Worm (Caenorhabditis elegans) whole organism, L1 larva: Measurements from ENCODE around the gene F26F4.9.
A peak's percentile ranks its signal among the peaks of the same experiment; 100 is the strongest.

ENCODE experiments used
- C04F5.9 ChIP-seq: sonication (generic microtip); optimal IDR thresholded peaks from 2 replicates; lab custom pipeline; 2016; ENCODE audit warnings: missing genetic modification characterization, missing compliant biosample characterization
- aly-2 ChIP-seq: fragments of 150-350 bp; optimal IDR thresholded peaks from 2 replicates; lab custom pipeline; 2014; ENCODE audit warnings: missing biosample characterization, missing genetic modification characterization
- ceh-63 ChIP-seq: fragments of 200-800 bp; sonication (Bioruptor generic); optimal IDR thresholded peaks from 2 replicates; lab custom pipeline; 2018; ENCODE audit warnings: mild to moderate bottlenecking, missing genetic modification characterization, missing compliant biosample characterization
- dsc-1 ChIP-seq: sonication (generic microtip); optimal IDR thresholded peaks from 2 replicates; lab custom pipeline; 2016; ENCODE audit warnings: mild to moderate bottlenecking, missing genetic modification characterization, missing compliant biosample characterization
- efl-1 ChIP-seq, 4 experiments: fragments of 150-350 bp; optimal IDR thresholded peaks in 3 of 4; peaks in 1 of 4; 1 replicate in 1 of 4; 2 replicates in 3 of 4; lab custom pipeline; 2014; ENCODE audit warnings: missing biosample characterization in 2 of 4, missing genetic modification characterization in 2 of 4, missing genetic modification reagents in 2 of 4
- egl-13 ChIP-seq: sonication (generic microtip); optimal IDR thresholded peaks from 2 replicates; lab custom pipeline; 2016; ENCODE audit warnings: missing genotype, missing genetic modification reagents, missing genetic modification characterization, missing compliant biosample characterization
- egl-27 ChIP-seq, 2 experiments: fragments of 150-350 bp in 1 of 2; sonication (generic microtip); optimal IDR thresholded peaks; 3 replicates each; lab custom pipeline; 2017 to 2018; ENCODE audit warnings: missing biosample characterization in 2 of 2, missing genetic modification characterization in 2 of 2, missing genetic modification reagents in 2 of 2
- elt-3 ChIP-seq, 6 experiments: fragments of 150-350 bp in 1 of 6; sonication (generic microtip); optimal IDR thresholded peaks; 2 replicates each; lab custom pipeline; 2017 to 2018; ENCODE audit warnings: missing biosample characterization in 6 of 6, missing genetic modification characterization in 6 of 6, inconsistent platforms in 1 of 6
- fkh-8 ChIP-seq: sonication (generic microtip); optimal IDR thresholded peaks from 2 replicates; lab custom pipeline; 2016; ENCODE audit warnings: mild to moderate bottlenecking, missing genetic modification characterization, missing compliant biosample characterization
- hlh-17 ChIP-seq: fragments of 200-800 bp; sonication (Bioruptor generic); optimal IDR thresholded peaks from 2 replicates; lab custom pipeline; 2018; ENCODE audit warnings: missing genetic modification characterization, mild to moderate bottlenecking, missing compliant biosample characterization, moderate library complexity, borderline replicate concordance
- hlh-4 ChIP-seq: sonication (generic microtip); optimal IDR thresholded peaks from 2 replicates; lab custom pipeline; 2016; ENCODE audit warnings: mild to moderate bottlenecking, missing genetic modification characterization, missing compliant biosample characterization
- isw-1 ChIP-seq: fragments of 200-800 bp; sonication (Bioruptor generic); IDR thresholded peaks from 2 replicates; pipeline ENCODE4 v1.3.6; 2022; ENCODE audit warnings: missing genetic modification characterization, missing compliant biosample characterization
- lin-14 ChIP-seq: fragments of 200-800 bp; sonication (Bioruptor generic); optimal IDR thresholded peaks from 2 replicates; lab custom pipeline; 2018; ENCODE audit warnings: mild to moderate bottlenecking, missing genetic modification characterization, moderate library complexity, missing compliant biosample characterization
- lin-35 ChIP-seq, 2 experiments: fragments of 150-350 bp; optimal IDR thresholded peaks; 2 replicates each; lab custom pipeline; 2014; ENCODE audit warnings: missing biosample characterization in 2 of 2, missing genetic modification characterization in 2 of 2, missing genetic modification reagents in 2 of 2
- lin-39 ChIP-seq: fragments of 150-350 bp; optimal IDR thresholded peaks from 2 replicates; lab custom pipeline; 2014; ENCODE audit warnings: missing biosample characterization, missing genetic modification reagents, missing genetic modification characterization
- lir-3 ChIP-seq: sonication (generic microtip); optimal IDR thresholded peaks from 2 replicates; lab custom pipeline; 2016; ENCODE audit warnings: mild to moderate bottlenecking, missing genetic modification characterization, moderate library complexity, missing compliant biosample characterization; ENCODE audit not compliant: poor library complexity
- mep-1 ChIP-seq: fragments of 150-350 bp; optimal IDR thresholded peaks from 2 replicates; lab custom pipeline; 2014; ENCODE audit warnings: missing biosample characterization, missing genetic modification characterization
- nhr-19 ChIP-seq: fragments of 200-800 bp; sonication (Bioruptor generic); conservative IDR thresholded peaks from 2 replicates; pipeline ENCODE4 v1.3.6; 2022; ENCODE audit warnings: missing genetic modification characterization, missing compliant biosample characterization
- nhr-20 ChIP-seq: sonication (generic microtip); optimal IDR thresholded peaks from 2 replicates; lab custom pipeline; 2016; ENCODE audit warnings: mild to moderate bottlenecking, missing genetic modification characterization, missing compliant biosample characterization
- nhr-28 ChIP-seq: fragments of 150-350 bp; optimal IDR thresholded peaks from 2 replicates; lab custom pipeline; 2014; ENCODE audit warnings: missing biosample characterization, missing genetic modification characterization
- nhr-71 ChIP-seq: sonication (generic microtip); optimal IDR thresholded peaks from 2 replicates; lab custom pipeline; 2016; ENCODE audit warnings: mild to moderate bottlenecking, missing genetic modification characterization, moderate library complexity, missing compliant biosample characterization
- nhr-76 ChIP-seq: sonication (generic microtip); optimal IDR thresholded peaks from 2 replicates; lab custom pipeline; 2017; ENCODE audit warnings: missing biosample characterization, missing genetic modification characterization
- nhr-77 ChIP-seq: fragments of 150-350 bp; optimal IDR thresholded peaks from 2 replicates; lab custom pipeline; 2014; ENCODE audit warnings: missing biosample characterization, missing genetic modification characterization
- nhr-84 ChIP-seq: sonication (generic microtip); optimal IDR thresholded peaks from 2 replicates; lab custom pipeline; 2017; ENCODE audit warnings: missing biosample characterization, missing genetic modification characterization
- pag-3 ChIP-seq: sonication (generic microtip); optimal IDR thresholded peaks from 2 replicates; lab custom pipeline; 2017; ENCODE audit warnings: missing genetic modification characterization, mild to moderate bottlenecking, missing compliant biosample characterization, antibody characterized with exemption, borderline replicate concordance; ENCODE audit not compliant: insufficient read depth
- snu-23 ChIP-seq: sonication (generic microtip); optimal IDR thresholded peaks from 2 replicates; lab custom pipeline; 2016; ENCODE audit warnings: missing genetic modification characterization, missing compliant biosample characterization
- sox-4 ChIP-seq: sonication (generic microtip); optimal IDR thresholded peaks from 2 replicates; lab custom pipeline; 2016; ENCODE audit warnings: missing genetic modification characterization, missing compliant biosample characterization
- sup-37 ChIP-seq: fragments of 200-800 bp; sonication (Bioruptor generic); optimal IDR thresholded peaks from 2 replicates; lab custom pipeline; 2018; ENCODE audit warnings: mild to moderate bottlenecking, missing genetic modification characterization, missing compliant biosample characterization
- swsn-7 ChIP-seq: sonication (generic microtip); optimal IDR thresholded peaks from 2 replicates; lab custom pipeline; 2016; ENCODE audit warnings: missing genetic modification characterization, missing compliant biosample characterization
- tlp-1 ChIP-seq: fragments of 150-350 bp; optimal IDR thresholded peaks from 2 replicates; lab custom pipeline; 2014; ENCODE audit warnings: missing biosample characterization, missing genetic modification characterization
- unc-62 ChIP-seq: fragments of 150-350 bp; optimal IDR thresholded peaks from 2 replicates; lab custom pipeline; 2014; ENCODE audit warnings: missing biosample characterization, missing genetic modification reagents, missing genetic modification characterization
- unc-98 ChIP-seq: fragments of 200-800 bp; sonication (Bioruptor generic); IDR thresholded peaks from 2 replicates; pipeline ENCODE4 v1.3.6; 2022; ENCODE audit warnings: missing genetic modification characterization, missing compliant biosample characterization
- ztf-4 ChIP-seq: fragments of 150-350 bp; optimal IDR thresholded peaks from 2 replicates; lab custom pipeline; 2014; ENCODE audit warnings: missing biosample characterization, missing genetic modification characterization

F26F4.9 gene

DNA sequence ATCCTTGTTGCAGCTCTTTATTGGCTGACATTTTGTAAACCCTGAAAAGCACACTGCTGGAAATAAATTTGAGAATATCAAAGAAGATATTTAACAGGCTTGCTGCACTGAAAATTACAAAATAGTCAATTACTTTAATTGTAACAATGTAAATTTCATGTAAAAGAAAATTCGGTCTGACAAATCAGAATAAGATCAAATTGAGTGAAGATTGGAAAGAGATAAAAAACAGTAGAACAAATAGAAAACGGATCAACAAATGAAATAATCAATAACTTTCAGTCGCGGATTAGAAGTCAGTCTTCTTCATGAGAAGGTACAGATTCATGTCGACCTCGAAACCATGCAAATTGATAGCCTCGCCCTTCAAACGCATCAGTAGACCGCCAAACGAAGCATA, 4.8 kb upstream of the F26F4.9 start, which contains the start of gene rars-1:
TSS of gene rars-1 (minus strand) at position 101 of the 400 bp plus-strand sequence.
- TF ChIP-seq efl-1 (optimal IDR thresholded peaks at IDR 0.05; lab: Kevin White, UChicago): no peak
- peak in 1 of 2 experiments; percentile 52 for TF ChIP-seq efl-1 (GFP tag; optimal IDR thresholded peaks at IDR 0.05 in 1 of 2; lab: Kevin White, UChicago)
- TF ChIP-seq ztf-4 (tag; lab: Kevin White, UChicago): no peak

ce11 chrIII:4913736-4914135, 1.4 kb upstream of the F26F4.9 start:
- TF ChIP-seq fkh-8 (tag; lab: Kevin White, UChicago) (no peak), nhr-28 (tag; lab: Kevin White, UChicago) (no peak), nhr-76 (tag; lab: Kevin White, UChicago) (no peak), nhr-77 (tag; lab: Kevin White, UChicago) (no peak), sox-4 (tag; lab: Kevin White, UChicago) (no peak), aly-2 (no peak)

DNA sequence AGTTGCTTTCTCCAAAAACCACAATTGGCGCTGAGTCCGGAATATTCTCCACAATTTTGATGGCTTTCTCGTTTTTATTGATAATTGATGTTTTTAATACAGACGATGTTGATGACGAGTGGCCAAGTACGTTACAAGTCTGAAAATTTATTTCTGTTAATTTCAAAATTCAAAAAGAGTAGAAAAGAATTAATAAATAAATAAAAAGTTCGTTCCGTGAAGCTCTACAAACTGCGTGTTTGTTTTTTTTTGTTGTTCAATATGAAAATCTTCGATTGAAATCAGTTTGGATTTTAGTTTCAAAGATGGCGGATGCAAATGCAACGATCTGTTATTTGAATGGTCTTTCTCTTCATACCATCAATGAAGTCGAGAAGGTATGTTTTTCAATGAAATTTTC, 1.4 kb downstream of the F26F4.9 start, which contains the start of gene F26F4.2:
TSS of gene F26F4.2 (plus strand) at position 301 of the 400 bp plus-strand sequence.
- no peak for TF ChIP-seq swsn-7
- no peak for TF ChIP-seq hlh-17 (GFP tag; lab: Kevin White, UChicago)
- TF ChIP-seq tlp-1 (tag; lab: Kevin White, UChicago): no peak
- no peak for TF ChIP-seq egl-13 (tag; lab: Kevin White, UChicago)
- no peak for TF ChIP-seq snu-23 (GFP tag; lab: Kevin White, UChicago)
- TF ChIP-seq aly-2: no peak
- no peak for TF ChIP-seq unc-98 (GFP tag; lab: Robert Waterston, UW)
- TF ChIP-seq isw-1 (GFP tag; lab: Robert Waterston, UW): no peak
- TF ChIP-seq lir-3: no peak
- TF ChIP-seq mep-1: no peak
- TF ChIP-seq C04F5.9: no peak
- no peak for TF ChIP-seq unc-62 (GFP tag; lab: Kevin White, UChicago)
- no peak for TF ChIP-seq ceh-63
- no peak for TF ChIP-seq hlh-4 (tag; lab: Kevin White, UChicago)

DNA sequence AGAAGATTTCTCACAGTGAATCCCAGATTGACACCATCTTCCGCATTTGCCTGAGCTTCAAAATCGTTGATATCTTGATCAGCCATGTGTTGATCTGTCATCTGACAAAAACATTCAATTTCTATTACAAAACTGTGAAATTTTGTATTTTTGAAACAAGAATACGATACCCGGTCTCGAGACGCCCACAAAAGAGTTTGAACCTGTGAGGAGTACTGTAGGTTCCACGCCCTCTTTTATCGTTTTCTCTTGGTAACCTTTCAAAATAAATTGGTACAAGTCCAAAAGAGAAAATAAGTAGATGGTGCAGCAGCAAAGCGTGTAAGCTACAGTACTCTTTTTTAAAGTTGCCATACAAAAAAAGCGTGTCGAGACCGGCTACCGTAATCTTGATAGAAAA, 2.4 kb downstream of the F26F4.9 start, which contains the start of gene F26F4.12:
TSS of gene F26F4.12 (minus strand) at position 101 of the 400 bp plus-strand sequence.
- no peak for TF ChIP-seq hlh-17 (GFP tag; lab: Kevin White, UChicago)
- no peak for TF ChIP-seq lin-14 (GFP tag; lab: Kevin White, UChicago)

DNA sequence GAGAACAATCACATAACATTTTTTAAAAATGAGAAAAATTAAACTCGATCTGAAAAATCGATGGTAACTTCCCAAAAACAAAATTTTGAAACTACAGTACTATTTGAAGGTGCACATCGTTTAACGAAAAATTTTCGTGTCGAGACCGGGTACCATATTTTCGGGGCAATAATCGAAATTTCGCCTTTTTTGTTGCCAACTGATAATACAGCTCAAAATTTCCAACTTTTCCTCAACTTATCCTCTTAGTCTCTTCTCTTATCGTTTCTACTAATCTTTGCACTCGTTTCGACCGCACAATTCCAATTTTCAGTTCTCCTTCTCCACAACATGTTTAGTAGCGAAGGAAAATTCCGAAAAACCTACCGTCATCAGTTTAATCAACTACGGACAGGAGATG, 5.4 kb downstream of the F26F4.9 start, which contains the start of gene rom-1:
TSS of gene rom-1 (plus strand) at position 301 of the 400 bp plus-strand sequence.
- TF ChIP-seq aly-2 (no peak), egl-27 (tag; optimal IDR thresholded peaks at IDR 0.05; lab: Kevin White, UChicago) (no peak), egl-13 (tag; lab: Kevin White, UChicago) (no peak), nhr-77 (tag; lab: Kevin White, UChicago) (no peak), nhr-71 (no peak), nhr-84 (tag; lab: Kevin White, UChicago) (no peak), lin-39 (tag; lab: Kevin White, UChicago) (no peak), nhr-20 (tag; lab: Kevin White, UChicago) (no peak), fkh-8 (tag; lab: Kevin White, UChicago) (no peak), elt-3 (tag; optimal IDR thresholded peaks at IDR 0.05; lab: Kevin White, UChicago) (no peak), dsc-1 (tag; lab: Kevin White, UChicago) (no peak), pag-3 (tag; lab: Kevin White, UChicago) (no peak), lin-35 (GFP tag; optimal IDR thresholded peaks at IDR 0.05; lab: Kevin White, UChicago) (no peak), nhr-19 (GFP tag; lab: Robert Waterston, UW) (no peak), sup-37 (GFP tag; lab: Kevin White, UChicago) (no peak)
- TF ChIP-seq, all 84 proteins: peak for 0
